Worm (Caenorhabditis elegans) whole organism, L4 larva: ENCODE measurements around the gene F26A1.1.

Experiments
- ZK337.2 ChIP-seq: fragments of 200-800 bp; sonication (Bioruptor generic); IDR thresholded peaks from 2 replicates; pipeline ENCODE4 v1.3.6; 2022; ENCODE audit warnings: missing genetic modification reagents, missing genetic modification characterization, missing compliant biosample characterization
- aly-2 ChIP-seq: sonication (generic microtip); optimal IDR thresholded peaks from 2 replicates; lab custom pipeline; 2018; ENCODE audit warnings: missing biosample characterization, missing genetic modification characterization
- daf-19 ChIP-seq: fragments of 200-800 bp; sonication (Bioruptor generic); conservative IDR thresholded peaks from 2 replicates; pipeline ENCODE4 v1.3.6; 2022; ENCODE audit warnings: missing genetic modification characterization, missing compliant biosample characterization
- hlh-11 ChIP-seq: fragments of 200-800 bp; sonication (Bioruptor generic); optimal IDR thresholded peaks from 2 replicates; lab custom pipeline; 2018; ENCODE audit warnings: mild to moderate bottlenecking, missing genetic modification characterization, missing compliant biosample characterization
- jun-1 ChIP-seq: fragments of 150-350 bp; optimal IDR thresholded peaks from 2 replicates; lab custom pipeline; 2014; ENCODE audit warnings: missing biosample characterization, missing genetic modification reagents, missing genetic modification characterization
- lsy-2 ChIP-seq, 2 experiments: fragments of 150-350 bp in 1 of 2; sonication (generic microtip) in 1 of 2; optimal IDR thresholded peaks; 2 replicates each; lab custom pipeline; 2014 to 2017; ENCODE audit warnings: missing biosample characterization in 2 of 2, missing genetic modification characterization in 2 of 2
- nhr-25 ChIP-seq: sonication (generic microtip); optimal IDR thresholded peaks from 2 replicates; lab custom pipeline; 2017; ENCODE audit warnings: missing genetic modification characterization, mild to moderate bottlenecking, missing compliant biosample characterization, antibody characterized with exemption, moderate library complexity, borderline replicate concordance; ENCODE audit not compliant: insufficient read depth
- nhr-48 ChIP-seq: sonication (generic microtip); optimal IDR thresholded peaks from 2 replicates; lab custom pipeline; 2016; ENCODE audit warnings: mild to moderate bottlenecking, missing genetic modification characterization, missing compliant biosample characterization
- nhr-6 ChIP-seq: fragments of 150-350 bp; optimal IDR thresholded peaks from 2 replicates; lab custom pipeline; 2014; ENCODE audit warnings: missing biosample characterization, missing genetic modification characterization
- snpc-4 ChIP-seq: fragments of 150-350 bp; optimal IDR thresholded peaks from 2 replicates; lab custom pipeline; 2014; ENCODE audit warnings: missing biosample characterization, missing genetic modification characterization
- unc-130 ChIP-seq: sonication (generic microtip); optimal IDR thresholded peaks from 2 replicates; lab custom pipeline; 2016; ENCODE audit warnings: missing genetic modification reagents, missing genetic modification characterization, missing compliant biosample characterization
- unc-62 ChIP-seq, 3 experiments: fragments of 150-350 bp in 1 of 3; sonication (generic microtip); optimal IDR thresholded peaks in 2 of 3; peaks in 1 of 3; 1 replicate in 1 of 3; 2 replicates in 2 of 3; lab custom pipeline; 2014 to 2017; ENCODE audit warnings: missing biosample characterization in 3 of 3, missing genetic modification characterization in 3 of 3, missing genetic modification reagents in 3 of 3, missing genotype in 1 of 3

DNA sequence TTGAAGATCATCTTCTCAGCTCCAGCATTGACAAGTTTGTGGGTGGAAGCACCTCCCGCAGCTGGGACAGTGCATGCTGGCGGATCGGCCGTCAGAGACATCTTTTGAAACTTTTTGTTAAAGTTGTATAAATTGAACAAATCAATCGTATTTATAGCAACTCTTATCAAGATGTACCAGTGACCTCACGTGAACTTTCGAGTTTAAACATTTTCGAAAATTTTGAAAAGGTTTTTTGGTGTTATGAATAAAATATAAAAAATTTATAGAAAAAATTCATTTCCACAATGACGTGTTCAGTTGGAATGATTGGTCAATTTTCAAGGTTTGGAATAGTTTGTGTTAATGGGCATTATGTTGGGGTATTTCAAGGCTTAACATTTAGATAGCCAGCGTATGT, 18.3 kb downstream of the F26A1.1 start, which contains the start of the genes msd-4 and C35D10.3:
- TF ChIP-seq daf-19 (GFP tag; lab: Robert Waterston, UW): no peak
- TF ChIP-seq lsy-2 (tag; optimal IDR thresholded peaks at IDR 0.05; lab: Kevin White, UChicago): no peak
- no peak for TF ChIP-seq snpc-4 (tag; lab: Kevin White, UChicago)
- no peak for TF ChIP-seq nhr-6 (tag; lab: Kevin White, UChicago)
- no peak for TF ChIP-seq nhr-48
- TF ChIP-seq hlh-11 (tag; lab: Kevin White, UChicago): no peak
- TF ChIP-seq unc-62 (GFP tag; optimal IDR thresholded peaks at IDR 0.05 in 1 of 2; lab: Kevin White, UChicago): no peak
- TF ChIP-seq unc-62 (tag; optimal IDR thresholded peaks at IDR 0.05; lab: Kevin White, UChicago): no peak
- TF ChIP-seq aly-2 (tag; lab: Kevin White, UChicago): no peak
- TF ChIP-seq unc-130 (GFP tag; lab: Kevin White, UChicago): no peak
- TF ChIP-seq nhr-25 (tag; lab: Kevin White, UChicago): no peak
- no peak for TF ChIP-seq jun-1
- TF ChIP-seq ZK337.2 (GFP tag; lab: Robert Waterston, UW): no peak
